Worm (Caenorhabditis elegans) whole organism, late embryonic: ENCODE results near the gene Y54G2A.16.

Source experiments
- ama-1 ChIP-seq: fragments of 150-350 bp; optimal IDR thresholded peaks from 2 replicates; lab custom pipeline; 2014
- ceh-18 ChIP-seq: sonication (generic microtip); optimal IDR thresholded peaks from 2 replicates; lab custom pipeline; 2016; ENCODE audit warnings: missing genetic modification characterization, missing compliant biosample characterization
- ceh-22 ChIP-seq: sonication (generic microtip); optimal IDR thresholded peaks from 2 replicates; lab custom pipeline; 2017; ENCODE audit warnings: missing biosample characterization, missing genetic modification characterization
- gmeb-2 ChIP-seq: sonication (generic microtip); optimal IDR thresholded peaks from 2 replicates; lab custom pipeline; 2016; ENCODE audit warnings: missing genetic modification characterization, inconsistent platforms, missing compliant biosample characterization
- nfya-1 ChIP-seq: sonication (generic microtip); optimal IDR thresholded peaks from 2 replicates; lab custom pipeline; 2017; ENCODE audit warnings: missing genetic modification characterization, mild to moderate bottlenecking, missing compliant biosample characterization, antibody characterized with exemption, moderate library complexity
- nhr-232 ChIP-seq: sonication (generic microtip); optimal IDR thresholded peaks from 2 replicates; lab custom pipeline; 2016; ENCODE audit warnings: missing genetic modification characterization, missing compliant biosample characterization
- pha-4 ChIP-seq: fragments of 150-350 bp; optimal IDR thresholded peaks from 2 replicates; lab custom pipeline; 2018; ENCODE audit warnings: missing biosample characterization, missing genetic modification reagents, missing genetic modification characterization
- tbx-2 ChIP-seq: sonication (generic microtip); optimal IDR thresholded peaks from 2 replicates; lab custom pipeline; 2016; ENCODE audit warnings: missing genetic modification characterization, missing compliant biosample characterization

DNA sequence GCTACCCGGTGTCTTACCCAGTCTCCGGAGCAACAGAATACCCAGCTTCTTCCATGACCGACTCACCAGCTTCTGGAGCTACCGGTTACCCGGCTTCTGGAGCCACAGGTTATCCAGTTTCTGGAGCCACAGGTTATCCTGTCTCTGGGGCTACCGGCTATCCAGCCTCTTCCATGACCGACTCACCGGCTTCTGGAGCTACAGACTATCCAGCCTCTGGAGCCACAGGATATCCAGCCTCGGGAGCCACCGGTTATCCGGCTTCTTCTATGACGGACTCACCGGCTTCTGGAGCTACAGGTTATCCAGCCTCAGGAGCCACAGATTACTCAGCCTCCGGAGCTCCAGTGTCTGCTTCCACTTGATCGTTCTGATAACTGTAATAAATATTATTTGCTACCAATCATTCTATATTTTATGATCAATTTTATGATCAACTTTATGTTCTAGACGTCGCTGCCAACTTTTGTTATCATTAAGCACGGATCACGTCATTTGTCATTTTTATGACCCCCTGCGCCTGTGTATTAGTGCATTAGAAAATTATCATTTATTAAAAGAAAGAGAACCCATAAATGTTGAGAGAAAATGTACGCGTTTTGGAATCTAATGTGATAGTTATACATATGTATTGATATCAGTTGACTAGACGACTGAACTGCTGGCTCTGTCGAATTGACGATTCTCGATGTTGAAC, 9.4 kb downstream of the Y54G2A.16 start:
- TF ChIP-seq gmeb-2 (tag; lab: Kevin White, UChicago) (no peak), tbx-2 (tag; lab: Kevin White, UChicago) (no peak), pha-4 (tag; lab: Kevin White, UChicago) (no peak), nfya-1 (tag; lab: Kevin White, UChicago) (no peak), nhr-232 (no peak), ceh-22 (no peak), ama-1 (lab: Kevin White, UChicago) (no peak), ceh-18 (tag; lab: Kevin White, UChicago) (no peak)
